Worm (Caenorhabditis elegans): ENCODE results near the gene cyp-32B1.

DNA sequence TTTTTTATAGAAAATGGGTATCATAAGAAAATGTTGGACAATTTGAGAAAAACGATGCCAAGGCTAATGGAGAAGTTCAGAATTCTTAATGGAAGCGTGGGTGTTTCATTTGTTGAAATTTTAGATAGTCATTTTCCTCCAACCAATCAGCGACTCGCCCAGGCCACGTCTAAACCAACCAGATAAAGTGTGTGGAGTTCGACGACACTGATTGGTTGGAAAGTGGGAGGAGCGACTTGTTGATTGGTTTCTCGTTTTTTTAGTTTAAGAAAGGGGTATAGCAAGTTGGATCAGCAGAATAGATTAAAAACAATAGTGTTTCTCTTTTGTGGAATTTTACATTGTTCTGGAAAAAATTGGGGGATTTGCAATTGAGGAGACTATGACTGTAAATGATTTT lies 6.3 kb upstream of the cyp-32B1 start:
- TF ChIP-seq nhr-76 (tag; optimal IDR thresholded peaks at IDR 0.05) (no peak), nhr-237 (tag; optimal IDR thresholded peaks at IDR 0.05) (no peak)
